Worm (Caenorhabditis elegans) whole organism, L3 larva: ENCODE data around the gene C53B7.2.

Experiments
- ama-1 ChIP-seq: fragments of 150-350 bp; optimal IDR thresholded peaks from 2 replicates; lab custom pipeline; 2018
- egl-27 ChIP-seq: sonication (generic microtip); optimal IDR thresholded peaks from 4 replicates; lab custom pipeline; 2017; ENCODE audit warnings: missing biosample characterization, missing genetic modification reagents, missing genetic modification characterization
- mdl-1 ChIP-seq: fragments of 150-350 bp; optimal IDR thresholded peaks from 2 replicates; lab custom pipeline; 2014; ENCODE audit warnings: missing biosample characterization, missing genetic modification characterization
- mml-1 ChIP-seq: fragments of 150-350 bp; sonication (generic microtip); optimal IDR thresholded peaks from 3 replicates; lab custom pipeline; 2014; ENCODE audit warnings: missing biosample characterization, missing genetic modification characterization
- nfya-1 ChIP-seq: sonication (generic microtip); optimal IDR thresholded peaks from 2 replicates; lab custom pipeline; 2017; ENCODE audit warnings: missing genetic modification characterization, mild to moderate bottlenecking, missing compliant biosample characterization, antibody characterized with exemption, moderate library complexity; ENCODE audit not compliant: insufficient read depth
- nhr-12 ChIP-seq: fragments of 150-350 bp; optimal IDR thresholded peaks from 2 replicates; lab custom pipeline; 2014; ENCODE audit warnings: missing biosample characterization, missing genetic modification characterization
- nhr-25 ChIP-seq: sonication (generic microtip); optimal IDR thresholded peaks from 2 replicates; lab custom pipeline; 2017; ENCODE audit warnings: missing biosample characterization, missing genetic modification characterization
- nhr-77 ChIP-seq: fragments of 150-350 bp; optimal IDR thresholded peaks from 2 replicates; lab custom pipeline; 2014; ENCODE audit warnings: missing biosample characterization, missing genetic modification characterization
- snpc-4 ChIP-seq: fragments of 150-350 bp; optimal IDR thresholded peaks from 2 replicates; lab custom pipeline; 2014; ENCODE audit warnings: missing biosample characterization, missing genetic modification characterization
- tbx-2 ChIP-seq: sonication (generic microtip); optimal IDR thresholded peaks from 2 replicates; lab custom pipeline; 2016; ENCODE audit warnings: mild to moderate bottlenecking, missing genetic modification characterization, missing compliant biosample characterization
- unc-39 ChIP-seq: sonication (generic microtip); optimal IDR thresholded peaks from 4 replicates; lab custom pipeline; 2017; ENCODE audit warnings: missing biosample characterization, missing genetic modification characterization
- unc-62 ChIP-seq: fragments of 150-350 bp; sonication (generic microtip); optimal IDR thresholded peaks from 4 replicates; lab custom pipeline; 2014; ENCODE audit warnings: missing biosample characterization, missing genetic modification reagents, missing genetic modification characterization
- zag-1 ChIP-seq: fragments of 150-350 bp; optimal IDR thresholded peaks from 2 replicates; lab custom pipeline; 2014; ENCODE audit warnings: missing biosample characterization, missing genetic modification characterization
- ztf-4 ChIP-seq: fragments of 150-350 bp; optimal IDR thresholded peaks from 2 replicates; lab custom pipeline; 2014; ENCODE audit warnings: missing biosample characterization, missing genetic modification characterization

- TF ChIP-seq ztf-4 (tag; lab: Kevin White, UChicago) (no peak), snpc-4 (tag; lab: Kevin White, UChicago) (no peak), mml-1 (tag; lab: Kevin White, UChicago) (no peak), zag-1 (tag; lab: Kevin White, UChicago) (no peak), mdl-1 (no peak), nhr-12 (tag; lab: Kevin White, UChicago) (no peak), nhr-77 (tag; lab: Kevin White, UChicago) (no peak), unc-39 (no peak), nfya-1 (tag; lab: Kevin White, UChicago) (no peak), nhr-25 (tag; lab: Kevin White, UChicago) (no peak), unc-62 (GFP tag; lab: Kevin White, UChicago) (no peak), egl-27 (tag; lab: Kevin White, UChicago) (no peak), ama-1 (lab: Kevin White, UChicago) (peak; percentile 42), tbx-2 (tag; lab: Kevin White, UChicago) (no peak)
Measured at ce11 chrX:6818036-6818488, 28.0 kb upstream of the C53B7.2 start, which contains the start of gene dhs-28.
